Worm (Caenorhabditis elegans) whole organism, L4 larva: ENCODE measurements around the gene clc-17.

Experiments used
- D1046.2 ChIP-seq: fragments of 200-800 bp; sonication (Bioruptor generic); IDR thresholded peaks from 2 replicates; pipeline ENCODE4 v1.3.6; 2022; ENCODE audit warnings: missing genetic modification characterization, missing compliant biosample characterization
- R02D3.7 ChIP-seq: fragments of 150-350 bp; sonication (generic microtip); optimal IDR thresholded peaks from 3 replicates; lab custom pipeline; 2014; ENCODE audit warnings: missing biosample characterization, missing genetic modification characterization
- T26A8.4 ChIP-seq: fragments of 200-800 bp; sonication (Bioruptor generic); IDR thresholded peaks from 2 replicates; pipeline ENCODE4 v1.3.6; 2022; ENCODE audit warnings: missing genetic modification characterization, missing compliant biosample characterization
- Y5F2A.4 ChIP-seq: fragments of 200-800 bp; sonication (Bioruptor generic); optimal IDR thresholded peaks from 2 replicates; lab custom pipeline; 2018; ENCODE audit warnings: mild to moderate bottlenecking, missing genetic modification characterization, missing compliant biosample characterization
- Y75B8A.6 ChIP-seq: fragments of 200-800 bp; sonication (Bioruptor generic); IDR thresholded peaks from 2 replicates; pipeline ENCODE4 v1.3.6; 2022; ENCODE audit warnings: missing genetic modification reagents, missing genetic modification characterization, missing compliant biosample characterization
- ZK546.5 ChIP-seq, 2 experiments: sonication (generic microtip); optimal IDR thresholded peaks; 2 replicates each; lab custom pipeline; 2017; ENCODE audit warnings: missing biosample characterization in 2 of 2, missing genetic modification characterization in 2 of 2
- aly-2 ChIP-seq: sonication (generic microtip); optimal IDR thresholded peaks from 2 replicates; lab custom pipeline; 2018; ENCODE audit warnings: missing biosample characterization, missing genetic modification characterization
- ceh-20 ChIP-seq: fragments of 200-800 bp; sonication (Bioruptor generic); IDR thresholded peaks from 2 replicates; pipeline ENCODE4 v1.3.6; 2022; ENCODE audit warnings: missing genetic modification reagents, missing genetic modification characterization, missing compliant biosample characterization
- ceh-28 ChIP-seq: fragments of 150-350 bp; optimal IDR thresholded peaks from 2 replicates; lab custom pipeline; 2014; ENCODE audit warnings: missing biosample characterization, missing genetic modification reagents, missing genetic modification characterization
- ceh-44 ChIP-seq: fragments of 200-800 bp; sonication (Bioruptor generic); IDR thresholded peaks from 2 replicates; pipeline ENCODE4 v1.3.6; 2022; ENCODE audit warnings: missing genetic modification reagents, missing genetic modification characterization, missing compliant biosample characterization
- ceh-62 ChIP-seq: sonication (generic microtip); optimal IDR thresholded peaks from 2 replicates; lab custom pipeline; 2017; ENCODE audit warnings: missing biosample characterization, missing genetic modification characterization
- cey-2 ChIP-seq: sonication (generic microtip); optimal IDR thresholded peaks from 3 replicates; lab custom pipeline; 2017; ENCODE audit warnings: missing genetic modification characterization, mild to moderate bottlenecking, missing compliant biosample characterization, antibody characterized with exemption, borderline replicate concordance; ENCODE audit not compliant: insufficient read depth
- ctbp-1 ChIP-seq: fragments of 200-800 bp; sonication (Bioruptor generic); IDR thresholded peaks from 2 replicates; pipeline ENCODE4 v1.3.6; 2022; ENCODE audit warnings: missing genetic modification reagents, missing genetic modification characterization, missing compliant biosample characterization
- daf-19 ChIP-seq: fragments of 200-800 bp; sonication (Bioruptor generic); conservative IDR thresholded peaks from 2 replicates; pipeline ENCODE4 v1.3.6; 2022; ENCODE audit warnings: missing genetic modification characterization, missing compliant biosample characterization
- daf-8 ChIP-seq: fragments of 200-800 bp; sonication (Bioruptor generic); IDR thresholded peaks from 2 replicates; pipeline ENCODE4 v1.3.6; 2022; ENCODE audit warnings: missing genetic modification characterization, missing compliant biosample characterization
- dmd-6 ChIP-seq: fragments of 200-800 bp; sonication (Bioruptor generic); IDR thresholded peaks from 2 replicates; pipeline ENCODE4 v1.3.6; 2022; ENCODE audit warnings: missing genetic modification reagents, missing genetic modification characterization, missing compliant biosample characterization
- dmd-8 ChIP-seq: fragments of 200-800 bp; sonication (Bioruptor generic); IDR thresholded peaks from 2 replicates; pipeline ENCODE4 v1.3.6; 2022; ENCODE audit warnings: missing genetic modification characterization, missing compliant biosample characterization
- dmd-9 ChIP-seq: fragments of 200-800 bp; sonication (Bioruptor generic); IDR thresholded peaks from 2 replicates; pipeline ENCODE4 v1.3.6; 2022; ENCODE audit warnings: missing genetic modification reagents, missing genetic modification characterization, missing compliant biosample characterization
- egl-27 ChIP-seq: sonication (generic microtip); optimal IDR thresholded peaks from 3 replicates; lab custom pipeline; 2017; ENCODE audit warnings: missing biosample characterization, missing genetic modification reagents, missing genetic modification characterization
- gei-8 ChIP-seq: fragments of 200-800 bp; sonication (Bioruptor generic); optimal IDR thresholded peaks from 2 replicates; lab custom pipeline; 2018; ENCODE audit warnings: mild to moderate bottlenecking, missing genetic modification characterization, missing compliant biosample characterization
- hif-1 ChIP-seq, 2 experiments: sonication (generic microtip); optimal IDR thresholded peaks; 2 replicates each; lab custom pipeline; 2016 to 2017; ENCODE audit warnings: missing compliant biosample characterization in 2 of 2, missing genetic modification characterization in 2 of 2, missing genetic modification reagents in 2 of 2, missing genotype in 2 of 2, mild to moderate bottlenecking in 1 of 2
- hlh-30 ChIP-seq: sonication (generic microtip); optimal IDR thresholded peaks from 2 replicates; lab custom pipeline; 2017; ENCODE audit warnings: antibody characterized with exemption, mild to moderate bottlenecking, missing genetic modification characterization, missing compliant biosample characterization; ENCODE audit not compliant: insufficient read depth
- jun-1 ChIP-seq: fragments of 150-350 bp; optimal IDR thresholded peaks from 2 replicates; lab custom pipeline; 2014; ENCODE audit warnings: missing biosample characterization, missing genetic modification reagents, missing genetic modification characterization
- lim-7 ChIP-seq: fragments of 200-800 bp; sonication (Bioruptor generic); IDR thresholded peaks from 2 replicates; pipeline ENCODE4 v1.3.6; 2022; ENCODE audit warnings: missing genetic modification characterization, missing compliant biosample characterization
- lin-1 ChIP-seq: fragments of 200-800 bp; sonication (Bioruptor generic); IDR thresholded peaks from 2 replicates; pipeline ENCODE4 v1.3.6; 2022; ENCODE audit warnings: missing genetic modification reagents, missing genetic modification characterization, missing compliant biosample characterization
- lin-15B ChIP-seq: fragments of 150-350 bp; sonication (generic microtip); optimal IDR thresholded peaks from 3 replicates; lab custom pipeline; 2014; ENCODE audit warnings: missing biosample characterization, missing genetic modification characterization
- lsy-2 ChIP-seq, 2 experiments: fragments of 150-350 bp in 1 of 2; sonication (generic microtip) in 1 of 2; optimal IDR thresholded peaks; 2 replicates each; lab custom pipeline; 2014 to 2017; ENCODE audit warnings: missing biosample characterization in 2 of 2, missing genetic modification characterization in 2 of 2
- madf-5 ChIP-seq, 2 experiments: fragments of 200-800 bp; sonication (Bioruptor generic); IDR thresholded peaks; 2 replicates each; pipeline ENCODE4 v1.3.6; 2022; ENCODE audit warnings: missing compliant biosample characterization in 2 of 2, missing genetic modification characterization in 2 of 2
- madf-9 ChIP-seq: fragments of 200-800 bp; sonication (Bioruptor generic); conservative IDR thresholded peaks from 2 replicates; pipeline ENCODE4 v1.3.6; 2022; ENCODE audit warnings: missing genetic modification reagents, missing genetic modification characterization, missing compliant biosample characterization
- mxl-2 ChIP-seq: fragments of 200-800 bp; sonication (Bioruptor generic); conservative IDR thresholded peaks from 2 replicates; pipeline ENCODE4 v1.3.6; 2022; ENCODE audit warnings: missing genetic modification reagents, missing genetic modification characterization, missing compliant biosample characterization
- nhr-10 ChIP-seq: fragments of 150-350 bp; optimal IDR thresholded peaks from 2 replicates; lab custom pipeline; 2014; ENCODE audit warnings: missing biosample characterization, missing genetic modification characterization
- nhr-102 ChIP-seq: sonication (generic microtip); optimal IDR thresholded peaks from 2 replicates; lab custom pipeline; 2016; ENCODE audit warnings: mild to moderate bottlenecking, missing genetic modification characterization, moderate library complexity, missing compliant biosample characterization
- nhr-11 ChIP-seq: fragments of 150-350 bp; optimal IDR thresholded peaks from 2 replicates; lab custom pipeline; 2014; ENCODE audit warnings: missing biosample characterization, missing genetic modification characterization
- nhr-25 ChIP-seq: sonication (generic microtip); optimal IDR thresholded peaks from 2 replicates; lab custom pipeline; 2017; ENCODE audit warnings: missing genetic modification characterization, mild to moderate bottlenecking, missing compliant biosample characterization, antibody characterized with exemption, moderate library complexity, borderline replicate concordance; ENCODE audit not compliant: insufficient read depth
- nhr-6 ChIP-seq: fragments of 150-350 bp; optimal IDR thresholded peaks from 2 replicates; lab custom pipeline; 2014; ENCODE audit warnings: missing biosample characterization, missing genetic modification characterization
- nhr-76 ChIP-seq: fragments of 150-350 bp; optimal IDR thresholded peaks from 2 replicates; lab custom pipeline; 2014; ENCODE audit warnings: missing biosample characterization, missing genetic modification characterization
- pqm-1 ChIP-seq: sonication (generic microtip); optimal IDR thresholded peaks from 2 replicates; lab custom pipeline; 2017; ENCODE audit warnings: missing biosample characterization, missing genetic modification characterization
- rbr-2 ChIP-seq: sonication (generic microtip); optimal IDR thresholded peaks from 2 replicates; lab custom pipeline; 2016; ENCODE audit warnings: missing genotype, missing genetic modification characterization, missing compliant biosample characterization
- saeg-2 ChIP-seq: fragments of 200-800 bp; sonication (Bioruptor generic); IDR thresholded peaks from 2 replicates; pipeline ENCODE4 v1.3.6; 2022; ENCODE audit warnings: missing genetic modification reagents, missing genetic modification characterization, missing compliant biosample characterization
- sdz-12 ChIP-seq: fragments of 200-800 bp; sonication (Bioruptor generic); optimal IDR thresholded peaks from 2 replicates; lab custom pipeline; 2018; ENCODE audit warnings: mild to moderate bottlenecking, missing genetic modification characterization, missing compliant biosample characterization
- snpc-4 ChIP-seq: fragments of 150-350 bp; optimal IDR thresholded peaks from 2 replicates; lab custom pipeline; 2014; ENCODE audit warnings: missing biosample characterization, missing genetic modification characterization
- spr-1 ChIP-seq: sonication (generic microtip); optimal IDR thresholded peaks from 2 replicates; lab custom pipeline; 2016; ENCODE audit warnings: mild to moderate bottlenecking, missing genetic modification characterization, missing compliant biosample characterization
- tag-97 ChIP-seq: fragments of 200-800 bp; sonication (Bioruptor generic); IDR thresholded peaks from 2 replicates; pipeline ENCODE4 v1.3.6; 2022; ENCODE audit warnings: missing genetic modification characterization, missing compliant biosample characterization
- unc-39 ChIP-seq: sonication (generic microtip); optimal IDR thresholded peaks from 2 replicates; lab custom pipeline; 2017; ENCODE audit warnings: missing biosample characterization, missing genetic modification characterization
- vab-7 ChIP-seq: fragments of 200-800 bp; sonication (Bioruptor generic); IDR thresholded peaks from 2 replicates; pipeline ENCODE4 v1.3.6; 2022; ENCODE audit warnings: missing genetic modification reagents, missing genetic modification characterization, missing compliant biosample characterization
- zag-1 ChIP-seq: fragments of 150-350 bp; optimal IDR thresholded peaks from 2 replicates; lab custom pipeline; 2014; ENCODE audit warnings: missing biosample characterization, missing genetic modification characterization
- zfp-2 ChIP-seq: sonication (generic microtip); optimal IDR thresholded peaks from 2 replicates; lab custom pipeline; 2016; ENCODE audit warnings: mild to moderate bottlenecking, missing genetic modification characterization, missing compliant biosample characterization
- zfp-3 ChIP-seq: fragments of 200-800 bp; sonication (Bioruptor generic); conservative IDR thresholded peaks from 2 replicates; pipeline ENCODE4 v1.3.6; 2022; ENCODE audit warnings: missing genetic modification reagents, missing genetic modification characterization, missing compliant biosample characterization
- zip-11 ChIP-seq: fragments of 200-800 bp; sonication (Bioruptor generic); IDR thresholded peaks from 2 replicates; pipeline ENCODE4 v1.3.6; 2022; ENCODE audit warnings: missing genetic modification characterization, missing compliant biosample characterization
- zip-2 ChIP-seq: fragments of 150-350 bp; optimal IDR thresholded peaks from 2 replicates; lab custom pipeline; 2014; ENCODE audit warnings: missing biosample characterization, missing genetic modification characterization

The clc-17 gene

ce11 chrX:11093985-11094593 lies 13.1 kb upstream of the clc-17 start (continued):
- peak; percentile 97 for TF ChIP-seq egl-27 (tag; lab: Kevin White, UChicago)
- peak; percentile 73 for TF ChIP-seq aly-2
- TF ChIP-seq snpc-4 = peak; percentile 31
- TF ChIP-seq zip-2 (tag; lab: Kevin White, UChicago) = peak; percentile 99
- peak; percentile 99 for TF ChIP-seq madf-9 (GFP tag; lab: Robert Waterston, UW)
- peak; percentile 90 for TF ChIP-seq zfp-2 (tag; lab: Kevin White, UChicago)
- peak; percentile 99 for TF ChIP-seq spr-1 (tag; lab: Kevin White, UChicago)
- TF ChIP-seq unc-39 (tag; lab: Kevin White, UChicago) = peak; percentile 94
- peak; percentile 98 for TF ChIP-seq zfp-3
- TF ChIP-seq daf-19 = peak; percentile 99
- TF ChIP-seq ceh-62 (tag; lab: Kevin White, UChicago) = peak; percentile 28
- peak; percentile 93; the same call in 1 of the 2 replicates for TF ChIP-seq daf-8
- peak; percentile 99 for TF ChIP-seq ceh-20 (GFP tag; lab: Robert Waterston, UW)
- peak; percentile 90 for TF ChIP-seq sdz-12 (GFP tag; lab: Kevin White, UChicago)
- peak; percentile 98 for TF ChIP-seq nhr-25
- TF ChIP-seq zag-1 (tag; lab: Kevin White, UChicago) = peak; percentile 100
- peak; percentile 74 to 93 for TF ChIP-seq madf-5 (GFP tag; IDR thresholded peaks at IDR 0.05; lab: Robert Waterston, UW)
- peak; percentile 87 to 91 for TF ChIP-seq hif-1 (tag; optimal IDR thresholded peaks at IDR 0.05; lab: Kevin White, UChicago)
- peak; percentile 100 for TF ChIP-seq rbr-2 (tag; lab: Kevin White, UChicago)
- TF ChIP-seq T26A8.4 (GFP tag; lab: Robert Waterston, UW) = peak; percentile 100
- TF ChIP-seq gei-8 = peak; percentile 95
- TF ChIP-seq lin-15B (tag; lab: Kevin White, UChicago) = peak; percentile 82
- TF ChIP-seq zip-11 (GFP tag; lab: Robert Waterston, UW) = peak; percentile 48; the same call in 1 of the 2 replicates
- TF ChIP-seq hlh-30 (tag; lab: Kevin White, UChicago) = peak; percentile 96
- peak; percentile 91 for TF ChIP-seq mxl-2 (GFP tag; lab: Robert Waterston, UW)
- peak; percentile 97 for TF ChIP-seq nhr-11 (tag; lab: Kevin White, UChicago)
- peak; percentile 100 for TF ChIP-seq nhr-102 (tag; lab: Kevin White, UChicago)
- TF ChIP-seq ceh-44 (GFP tag; lab: Robert Waterston, UW) = peak; percentile 95
- TF ChIP-seq pqm-1 (tag; lab: Kevin White, UChicago) = peak; percentile 82
- peak; percentile 100 for TF ChIP-seq jun-1 (tag; lab: Kevin White, UChicago)
- peak; percentile 98 for TF ChIP-seq Y5F2A.4 (GFP tag; lab: Kevin White, UChicago)
- TF ChIP-seq lim-7 = peak; percentile 72
- TF ChIP-seq dmd-8 (GFP tag; lab: Robert Waterston, UW) = peak; percentile 90
- peak; percentile 99 for TF ChIP-seq nhr-6 (tag; lab: Kevin White, UChicago)
- peak; percentile 36 for TF ChIP-seq R02D3.7 (tag; lab: Kevin White, UChicago)
- peak; percentile 94 for TF ChIP-seq Y75B8A.6
- TF ChIP-seq ctbp-1 (GFP tag; lab: Robert Waterston, UW) = peak; percentile 99
- peak; percentile 100 for TF ChIP-seq ceh-28
- peak; percentile 97 for TF ChIP-seq lin-1 (GFP tag; lab: Robert Waterston, UW)
- TF ChIP-seq nhr-76 = peak; percentile 88
- TF ChIP-seq saeg-2 (GFP tag; lab: Robert Waterston, UW) = peak; percentile 99
- TF ChIP-seq lsy-2 (tag; optimal IDR thresholded peaks at IDR 0.05; lab: Kevin White, UChicago) = peak; percentile 98
- peak; percentile 67 to 83 for TF ChIP-seq ZK546.5 (tag; optimal IDR thresholded peaks at IDR 0.05; lab: Kevin White, UChicago)
- TF ChIP-seq vab-7 (GFP tag; lab: Robert Waterston, UW) = peak; percentile 99
- TF ChIP-seq tag-97 (GFP tag; lab: Robert Waterston, UW) = peak; percentile 97
- TF ChIP-seq dmd-9 (GFP tag; lab: Robert Waterston, UW) = peak; percentile 95
- peak; percentile 61 for TF ChIP-seq cey-2 (tag; lab: Kevin White, UChicago)
- peak; percentile 94 for TF ChIP-seq D1046.2 (GFP tag; lab: Robert Waterston, UW)
- peak; percentile 99 for TF ChIP-seq dmd-6 (GFP tag; lab: Robert Waterston, UW)
- peak; percentile 100 for TF ChIP-seq nhr-10 (tag; lab: Kevin White, UChicago)
